Fruit fly (Drosophila melanogaster) whole organism, embryonic: ENCODE results near the gene Hr78.

Source experiments
- Atf-2 ChIP-seq: fragments of 200-800 bp; sonication (Bioruptor generic); optimal IDR thresholded peaks from 2 replicates; lab custom pipeline; 2016; ENCODE audit warnings: missing biosample characterization, missing genetic modification characterization
- Bteb2 ChIP-seq: fragments of 200-800 bp; sonication (Bioruptor generic); optimal IDR thresholded peaks from 2 replicates; lab custom pipeline; 2016; ENCODE audit warnings: missing biosample characterization, missing genetic modification characterization
- CG10267 ChIP-seq: fragments of 200-800 bp; sonication (Bioruptor generic); optimal IDR thresholded peaks from 2 replicates; lab custom pipeline; 2018; ENCODE audit warnings: missing biosample characterization, mild to moderate bottlenecking, missing genetic modification characterization, moderate library complexity
- CG10321 ChIP-seq: fragments of 200-800 bp; sonication (Bioruptor generic); IDR thresholded peaks from 2 replicates; pipeline ENCODE4 v1.3.6; 2022; ENCODE audit warnings: missing biosample characterization, missing genetic modification characterization
- CG10654 ChIP-seq: fragments of 200-800 bp; sonication (Bioruptor generic); optimal IDR thresholded peaks from 2 replicates; lab custom pipeline; 2016; ENCODE audit warnings: missing biosample characterization, missing genetic modification characterization
- CG11085 ChIP-seq: fragments of 200-800 bp; sonication (Bioruptor generic); IDR thresholded peaks from 2 replicates; pipeline ENCODE4 v1.3.6; 2022; ENCODE audit warnings: missing biosample characterization, missing genetic modification characterization
- CG11093 ChIP-seq: fragments of 200-800 bp; sonication (Bioruptor generic); IDR thresholded peaks from 3 replicates; pipeline ENCODE4 v1.3.6; 2022; ENCODE audit warnings: missing biosample characterization, missing genetic modification characterization
- CG11560 ChIP-seq: fragments of 200-800 bp; sonication (Bioruptor generic); IDR thresholded peaks from 3 replicates; pipeline ENCODE4 v1.3.6; 2022; ENCODE audit warnings: missing biosample characterization, missing genetic modification characterization
- CG12104 ChIP-seq: fragments of 200-800 bp; sonication (Bioruptor generic); optimal IDR thresholded peaks from 3 replicates; lab custom pipeline; 2016; ENCODE audit warnings: missing biosample characterization, missing genetic modification characterization
- CG12236 ChIP-seq: fragments of 200-800 bp; sonication (Bioruptor generic); optimal IDR thresholded peaks from 2 replicates; lab custom pipeline; 2016; ENCODE audit warnings: missing biosample characterization, missing genetic modification characterization
- CG12299 ChIP-seq: fragments of 200-800 bp; sonication (Bioruptor generic); optimal IDR thresholded peaks from 2 replicates; lab custom pipeline; 2018; ENCODE audit warnings: missing biosample characterization, mild to moderate bottlenecking, missing genetic modification characterization
- CG12744 ChIP-seq: fragments of 200-800 bp; sonication (Bioruptor generic); optimal IDR thresholded peaks from 2 replicates; lab custom pipeline; 2016; ENCODE audit warnings: missing biosample characterization, missing genetic modification characterization
- CG14050 ChIP-seq: fragments of 200-800 bp; sonication (Bioruptor generic); IDR thresholded peaks from 3 replicates; pipeline ENCODE4 v1.3.6; 2022; ENCODE audit warnings: missing biosample characterization, missing genetic modification characterization
- CG14667 ChIP-seq: fragments of 200-800 bp; sonication (Bioruptor generic); IDR thresholded peaks from 2 replicates; pipeline ENCODE4 v1.3.6; 2022; ENCODE audit warnings: missing biosample characterization, missing genetic modification characterization
- CG14710 ChIP-seq: fragments of 200-800 bp; sonication (Bioruptor generic); optimal IDR thresholded peaks from 3 replicates; lab custom pipeline; 2019; ENCODE audit warnings: missing biosample characterization, mild to moderate bottlenecking, missing genetic modification characterization, moderate library complexity
- CG15601 ChIP-seq: fragments of 200-800 bp; sonication (Bioruptor generic); optimal IDR thresholded peaks from 3 replicates; lab custom pipeline; 2019; ENCODE audit warnings: missing biosample characterization, mild to moderate bottlenecking, missing genetic modification characterization, moderate library complexity
- CG18476 ChIP-seq: fragments of 200-800 bp; sonication (Bioruptor generic); optimal IDR thresholded peaks from 2 replicates; lab custom pipeline; 2016; ENCODE audit warnings: missing biosample characterization, mild to moderate bottlenecking, missing genetic modification characterization
- CG2129 ChIP-seq: fragments of 200-800 bp; sonication (Bioruptor generic); IDR thresholded peaks from 2 replicates; pipeline ENCODE4 v1.3.6; 2022; ENCODE audit warnings: missing biosample characterization, missing genetic modification characterization; ENCODE audit not compliant: partially characterized antibody
- CG30403 ChIP-seq: fragments of 200-800 bp; sonication (Bioruptor generic); optimal IDR thresholded peaks from 3 replicates; lab custom pipeline; 2016; ENCODE audit warnings: missing biosample characterization, missing genetic modification characterization
- CG32532 ChIP-seq: fragments of 200-800 bp; sonication (Bioruptor generic); IDR thresholded peaks from 2 replicates; pipeline ENCODE4 v1.3.6; 2022; ENCODE audit warnings: missing biosample characterization, missing genetic modification characterization
- CG34376 ChIP-seq: fragments of 200-800 bp; sonication (Bioruptor generic); optimal IDR thresholded peaks from 2 replicates; lab custom pipeline; 2018; ENCODE audit warnings: missing biosample characterization, mild to moderate bottlenecking, missing genetic modification characterization
- CG42726 ChIP-seq: fragments of 200-800 bp; sonication (Bioruptor generic); IDR thresholded peaks from 2 replicates; pipeline ENCODE4 v1.3.6; 2022; ENCODE audit warnings: missing biosample characterization, missing genetic modification characterization; ENCODE audit not compliant: partially characterized antibody
- CG43689 ChIP-seq: fragments of 200-800 bp; sonication (Bioruptor generic); IDR thresholded peaks from 2 replicates; pipeline ENCODE4 v1.3.6; 2022; ENCODE audit warnings: missing biosample characterization, missing genetic modification characterization
- CG6813 ChIP-seq: fragments of 200-800 bp; sonication (Bioruptor generic); optimal IDR thresholded peaks from 2 replicates; lab custom pipeline; 2017; ENCODE audit warnings: missing biosample characterization, missing genetic modification characterization, mild to moderate bottlenecking, moderate library complexity, missing genetic modification reagents
- CG7271 ChIP-seq: fragments of 200-800 bp; sonication (Bioruptor generic); optimal IDR thresholded peaks from 2 replicates; lab custom pipeline; 2018; ENCODE audit warnings: missing biosample characterization, mild to moderate bottlenecking, missing genetic modification characterization, moderate library complexity
- CG8478 ChIP-seq: fragments of >200 bp; optimal IDR thresholded peaks from 2 replicates; lab custom pipeline; 2018
- CG9215 ChIP-seq: fragments of 200-800 bp; sonication (Bioruptor generic); IDR thresholded peaks from 2 replicates; pipeline ENCODE4 v1.3.6; 2022; ENCODE audit warnings: missing biosample characterization, missing genetic modification characterization
- CG9932 ChIP-seq: fragments of 200-800 bp; sonication (Bioruptor generic); IDR thresholded peaks from 2 replicates; pipeline ENCODE4 v1.3.6; 2022; ENCODE audit warnings: missing biosample characterization, missing genetic modification characterization
- CHES-1-like ChIP-seq: fragments of 200-800 bp; sonication (Bioruptor generic); optimal IDR thresholded peaks from 2 replicates; lab custom pipeline; 2016; ENCODE audit warnings: missing biosample characterization, missing genetic modification characterization
- Fer1 ChIP-seq: fragments of 200-800 bp; sonication (Bioruptor generic); optimal IDR thresholded peaks from 2 replicates; lab custom pipeline; 2017; ENCODE audit warnings: missing biosample characterization, mild to moderate bottlenecking, missing genetic modification characterization
- Fer2 ChIP-seq: fragments of 200-800 bp; sonication (Bioruptor generic); optimal IDR thresholded peaks from 2 replicates; lab custom pipeline; 2018; ENCODE audit warnings: missing biosample characterization, mild to moderate bottlenecking, missing genetic modification characterization, moderate library complexity
- HLHmδ ChIP-seq: fragments of 200-800 bp; sonication (Bioruptor generic); optimal IDR thresholded peaks from 2 replicates; lab custom pipeline; 2018; ENCODE audit warnings: missing biosample characterization, mild to moderate bottlenecking, missing genetic modification characterization, moderate library complexity
- HmgZ ChIP-seq: fragments of 200-800 bp; sonication (Bioruptor generic); optimal IDR thresholded peaks from 2 replicates; lab custom pipeline; 2018; ENCODE audit warnings: missing biosample characterization, mild to moderate bottlenecking, missing genetic modification characterization
- Med ChIP-seq: fragments of 200-800 bp; sonication (Bioruptor generic); peaks from one replicate; lab custom pipeline; 2016; ENCODE audit warnings: missing biosample characterization, missing genetic modification characterization, mild to moderate bottlenecking, inconsistent platforms, moderate library complexity
- Sry-δ ChIP-seq: fragments of 200-800 bp; sonication (Bioruptor generic); optimal IDR thresholded peaks from 2 replicates; lab custom pipeline; 2016; ENCODE audit warnings: missing biosample characterization, missing genetic modification characterization
- bab2 ChIP-seq: fragments of 200-800 bp; sonication (Bioruptor generic); optimal IDR thresholded peaks from 2 replicates; lab custom pipeline; 2016; ENCODE audit warnings: missing biosample characterization, missing genetic modification characterization
- bowl ChIP-seq: fragments of 200-800 bp; sonication (Bioruptor generic); IDR thresholded peaks from 2 replicates; pipeline ENCODE4 v1.3.6; 2022; ENCODE audit warnings: missing biosample characterization, missing genetic modification characterization
- cad ChIP-seq: fragments of >200 bp; optimal IDR thresholded peaks from 2 replicates; lab custom pipeline; 2017; ENCODE audit warnings: missing biosample characterization, missing genetic modification characterization
- danr ChIP-seq: fragments of 200-800 bp; sonication (Bioruptor generic); IDR thresholded peaks from 2 replicates; pipeline ENCODE4 v1.3.6; 2022; ENCODE audit warnings: missing biosample characterization, missing genetic modification characterization
- fru ChIP-seq: fragments of >200 bp; optimal IDR thresholded peaks from 2 replicates; lab custom pipeline; 2017
- gcm2 ChIP-seq: fragments of 200-800 bp; sonication (Bioruptor generic); optimal IDR thresholded peaks from 2 replicates; lab custom pipeline; 2016; ENCODE audit warnings: missing biosample characterization, missing genetic modification characterization
- grn ChIP-seq: fragments of 200-800 bp; sonication (Bioruptor generic); optimal IDR thresholded peaks from 3 replicates; lab custom pipeline; 2017; ENCODE audit warnings: missing biosample characterization, missing genetic modification characterization
- gro ChIP-seq: fragments of 200-800 bp; sonication (Bioruptor generic); optimal IDR thresholded peaks from 2 replicates; lab custom pipeline; 2016; ENCODE audit warnings: missing biosample characterization, missing genetic modification characterization
- gt ChIP-seq: fragments of 200-800 bp; sonication (Bioruptor generic); IDR thresholded peaks from 2 replicates; pipeline ENCODE4 v1.3.6; 2022; ENCODE audit warnings: missing biosample characterization, missing genetic modification characterization
- maf-S ChIP-seq: fragments of 200-800 bp; sonication (Bioruptor generic); optimal IDR thresholded peaks from 2 replicates; lab custom pipeline; 2016; ENCODE audit warnings: missing biosample characterization, missing genetic modification characterization
- pzg ChIP-seq: fragments of 200-800 bp; sonication (Bioruptor generic); optimal IDR thresholded peaks from 3 replicates; lab custom pipeline; 2018; ENCODE audit warnings: missing biosample characterization, mild to moderate bottlenecking, missing genetic modification characterization, moderate library complexity
- sens-2 ChIP-seq: fragments of 200-800 bp; sonication (Bioruptor generic); IDR thresholded peaks from 2 replicates; pipeline ENCODE4 v1.3.6; 2022; ENCODE audit warnings: missing biosample characterization, missing genetic modification characterization
- shn ChIP-seq: fragments of 200-800 bp; sonication (Bioruptor generic); optimal IDR thresholded peaks from 3 replicates; lab custom pipeline; 2016; ENCODE audit warnings: missing biosample characterization, missing genetic modification characterization
- tll ChIP-seq, 2 experiments: fragments of 200-800 bp in 1 of 2; fragments of >200 bp in 1 of 2; sonication (Bioruptor generic) in 1 of 2; optimal IDR thresholded peaks; 2 replicates each; lab custom pipeline; 2017 to 2019; ENCODE audit warnings: missing biosample characterization in 2 of 2, missing genetic modification characterization in 2 of 2, mild to moderate bottlenecking in 1 of 2, moderate library complexity in 1 of 2
- ttk ChIP-seq: fragments of 200-800 bp; sonication (Bioruptor generic); IDR thresholded peaks from 2 replicates; pipeline ENCODE4 v2.1.2; 2022; ENCODE audit warnings: missing biosample characterization, missing genetic modification characterization
- tup ChIP-seq: fragments of 200-800 bp; sonication (Bioruptor generic); optimal IDR thresholded peaks from 2 replicates; lab custom pipeline; 2016; ENCODE audit warnings: missing biosample characterization, mild to moderate bottlenecking, missing genetic modification characterization, moderate library complexity
- vnd ChIP-seq: fragments of 200-800 bp; sonication (Bioruptor generic); IDR thresholded peaks from 3 replicates; pipeline ENCODE4 v1.3.6; 2022; ENCODE audit warnings: missing biosample characterization, missing genetic modification characterization; ENCODE audit not compliant: partially characterized antibody
- yki ChIP-seq: fragments of >200 bp; optimal IDR thresholded peaks from 3 replicates; lab custom pipeline; 2018

Gene Hr78

DNA sequence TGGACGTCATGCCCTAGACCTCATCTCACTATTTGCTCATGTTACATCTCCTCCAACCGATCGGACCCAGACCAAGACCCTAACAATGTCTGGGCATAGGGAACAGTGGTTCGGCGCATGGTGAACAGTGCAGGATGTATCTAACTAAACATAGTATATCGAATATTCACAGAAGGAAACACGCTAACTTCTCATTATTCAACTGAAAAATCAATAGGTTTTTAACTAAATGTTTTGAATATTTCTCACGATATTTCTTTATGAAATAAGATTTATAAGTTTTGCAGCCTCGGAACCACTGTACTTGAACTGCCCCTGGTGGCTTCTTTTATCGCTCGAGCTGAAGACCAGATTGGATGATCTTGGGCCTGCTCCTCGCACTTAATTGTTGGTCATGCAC lies 43.7 kb downstream of the Hr78 start (continued):
- TF ChIP-seq CG10321 (no peak), CG7271 (no peak), CG11085 (GFP tag; lab: Robert Waterston, UW) (no peak), HLHmδ (GFP tag; lab: Kevin White, UChicago) (no peak), Fer1 (no peak), yki (lab: Kevin White, UChicago) (no peak), Sry-δ (GFP tag; lab: Kevin White, UChicago) (no peak), bowl (GFP tag; lab: Robert Waterston, UW) (no peak), fru (lab: Kevin White, UChicago) (no peak), CG9215 (no peak), CG34376 (no peak), CG11560 (no peak), tup (GFP tag; lab: Kevin White, UChicago) (no peak), cad (GFP tag; lab: Kevin White, UChicago) (no peak), CG12299 (tag; lab: Kevin White, UChicago) (no peak), CG12236 (GFP tag; lab: Kevin White, UChicago) (peak; percentile 20), gt (GFP tag; lab: Robert Waterston, UW) (no peak), vnd (no peak), CG8478 (lab: Kevin White, UChicago) (no peak), maf-S (GFP tag; lab: Kevin White, UChicago) (no peak), CG15601 (peak; percentile 50), CG14667 (GFP tag; lab: Robert Waterston, UW) (peak; percentile 27; the same call in 1 of the 2 replicates), CG11093 (GFP tag; lab: Robert Waterston, UW) (0 out of 3 replicates have a peak, but pooled peaks have one; percentile 39), gcm2 (no peak), Med (GFP tag; lab: Kevin White, UChicago) (peak; percentile 86), sens-2 (GFP tag; lab: Robert Waterston, UW) (peak; percentile 31; the same call in 1 of the 2 replicates), CG43689 (GFP tag; lab: Robert Waterston, UW) (no peak), CG30403 (GFP tag; lab: Kevin White, UChicago) (peak; percentile 40), CHES-1-like (no peak), pzg (no peak), danr (GFP tag; lab: Robert Waterston, UW) (no peak), CG14050 (GFP tag; lab: Robert Waterston, UW) (no peak), grn (peak; percentile 14), CG6813 (GFP tag; lab: Kevin White, UChicago) (peak; percentile 66), CG32532 (no peak), CG9932 (GFP tag; lab: Robert Waterston, UW) (no peak), Fer2 (tag; lab: Kevin White, UChicago) (no peak), ttk (0 out of 2 replicates have a peak, but pooled peaks have one; percentile 37), CG14710 (peak; percentile 74), CG2129 (GFP tag; lab: Robert Waterston, UW) (no peak), shn (GFP tag; lab: Kevin White, UChicago) (peak; percentile 7), CG12104 (GFP tag; lab: Kevin White, UChicago) (peak; percentile 4), CG18476 (GFP tag; lab: Kevin White, UChicago) (peak; percentile 23), bab2 (GFP tag; lab: Kevin White, UChicago) (peak; percentile 27), CG10654 (GFP tag; lab: Kevin White, UChicago) (peak; percentile 24), tll (GFP tag; optimal IDR thresholded peaks at IDR 0.05; lab: Kevin White, UChicago) (no peak), CG42726 (GFP tag; lab: Robert Waterston, UW) (no peak), Atf-2 (GFP tag; lab: Kevin White, UChicago) (peak; percentile 31), CG10267 (tag; lab: Kevin White, UChicago) (peak; percentile 77), CG12744 (GFP tag; lab: Kevin White, UChicago) (no peak), gro (no peak), Bteb2 (GFP tag; lab: Kevin White, UChicago) (no peak), HmgZ (no peak)
